Worm (Caenorhabditis elegans): ENCODE results near the gene pes-4.

DNA sequence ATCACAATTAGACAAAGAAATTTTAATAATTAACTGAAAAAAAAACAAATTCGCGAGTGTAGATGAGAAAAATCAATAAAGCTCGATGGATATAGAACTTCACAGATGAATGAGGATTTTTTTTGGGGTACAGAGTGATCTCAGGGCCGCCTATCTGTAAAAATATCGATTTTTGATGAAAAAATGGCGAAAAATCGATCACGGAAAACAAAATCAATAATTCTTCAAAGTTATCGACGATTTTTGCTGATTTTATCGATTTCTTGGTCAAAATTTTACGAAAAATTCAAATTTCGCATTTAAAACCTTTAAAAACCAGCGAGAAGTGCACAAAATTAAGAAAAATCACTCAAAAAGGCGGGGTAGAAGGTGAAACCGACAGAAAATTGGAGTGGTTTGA, 14.0 kb downstream of the pes-4 start:
- TF ChIP-seq pqm-1 (tag; optimal IDR thresholded peaks at IDR 0.05), result no peak
- TF ChIP-seq unc-86 (tag; optimal IDR thresholded peaks at IDR 0.05), result no peak
- TF ChIP-seq ref-2 (tag; optimal IDR thresholded peaks at IDR 0.05), result no peak
- TF ChIP-seq ets-4 (tag; optimal IDR thresholded peaks at IDR 0.05), result no peak
- TF ChIP-seq nhr-11 (tag; optimal IDR thresholded peaks at IDR 0.05), result no peak
- TF ChIP-seq pha-4 (tag; optimal IDR thresholded peaks at IDR 0.05), result no peak
- TF ChIP-seq fkh-10 (GFP tag; optimal IDR thresholded peaks at IDR 0.05), result no peak
- no peak for TF ChIP-seq pag-3 (tag; optimal IDR thresholded peaks at IDR 0.05; ENCODE audit: borderline replicate concordance)
- TF ChIP-seq tbx-2 (tag; optimal IDR thresholded peaks at IDR 0.05), result no peak

All from whole organism, late embryonic.